Fruit fly (Drosophila melanogaster): ENCODE data around the gene Pglym87.

Pglym87 gene

dm6 chr3R:12280729-12281342 lies 48.3 kb upstream of the Pglym87 start (continued):
- TF ChIP-seq CG15696 (tag; optimal IDR thresholded peaks at IDR 0.05) (no peak), CG1647 (GFP tag; optimal IDR thresholded peaks at IDR 0.05) (no peak), CG1792 (GFP tag; optimal IDR thresholded peaks at IDR 0.05) (no peak), zen (tag; optimal IDR thresholded peaks at IDR 0.05) (no peak), CG13894 (tag; optimal IDR thresholded peaks at IDR 0.05) (no peak), gce (GFP tag; IDR thresholded peaks at IDR 0.05) (no peak; the same call in 2 of the 3 replicates), pho (GFP tag; optimal IDR thresholded peaks at IDR 0.05) (no peak), E2f2 (GFP tag; IDR thresholded peaks at IDR 0.05) (no peak), dimm (GFP tag; IDR thresholded peaks at IDR 0.05) (no peak), tll (GFP tag; optimal IDR thresholded peaks at IDR 0.05) (no peak), fd96Cb (tag; optimal IDR thresholded peaks at IDR 0.05) (no peak), inv (GFP tag; IDR thresholded peaks at IDR 0.05; ENCODE audit: partially characterized antibody) (peak; percentile 69; the same call in 1 of the 2 replicates), Fer2 (tag; optimal IDR thresholded peaks at IDR 0.05) (no peak), CG9932 (GFP tag; IDR thresholded peaks at IDR 0.05) (0 out of 2 replicates have a peak, but pooled peaks have one; percentile 8), CG11504 (tag; optimal IDR thresholded peaks at IDR 0.05) (no peak), CG7745 (tag; optimal IDR thresholded peaks at IDR 0.05) (no peak), CG2120 (GFP tag; optimal IDR thresholded peaks at IDR 0.05) (no peak), Chrac-16 (GFP tag; optimal IDR thresholded peaks at IDR 0.05) (no peak), scrt (GFP tag; optimal IDR thresholded peaks at IDR 0.05) (no peak), CG16813 (GFP tag; IDR thresholded peaks at IDR 0.05; ENCODE audit: partially characterized antibody) (peak; percentile 55; the same call in 1 of the 3 replicates), tin (GFP tag; optimal IDR thresholded peaks at IDR 0.05) (no peak), H2.0 (GFP tag; IDR thresholded peaks at IDR 0.05) (no peak), pzg (GFP tag; optimal IDR thresholded peaks at IDR 0.05) (no peak), cas (GFP tag; IDR thresholded peaks at IDR 0.05) (no peak), Atf-2 (GFP tag; optimal IDR thresholded peaks at IDR 0.05) (no peak), ab (GFP tag; optimal IDR thresholded peaks at IDR 0.05) (no peak), D (optimal IDR thresholded peaks at IDR 0.05) (peak; percentile 4), D (GFP tag; optimal IDR thresholded peaks at IDR 0.05) (no peak), bbx (GFP tag; IDR thresholded peaks at IDR 0.05; ENCODE audit: partially characterized antibody) (peak; percentile 89), CG10979 (tag; optimal IDR thresholded peaks at IDR 0.05) (no peak), D19B (GFP tag; optimal IDR thresholded peaks at IDR 0.05) (no peak), Hr78 (GFP tag; optimal IDR thresholded peaks at IDR 0.05) (peak in 1 of 2 experiments; percentile 98), HHEX (GFP tag; optimal IDR thresholded peaks at IDR 0.05) (no peak), shn (GFP tag; optimal IDR thresholded peaks at IDR 0.05) (no peak), maf-S (GFP tag; optimal IDR thresholded peaks at IDR 0.05) (no peak), CG3726 (GFP tag; IDR thresholded peaks at IDR 0.05) (no peak), CG42726 (GFP tag; IDR thresholded peaks at IDR 0.05; ENCODE audit: partially characterized antibody) (peak; percentile 76), D19A (tag; optimal IDR thresholded peaks at IDR 0.05) (no peak), tna (GFP tag; IDR thresholded peaks at IDR 0.05; ENCODE audit: partially characterized antibody) (peak; percentile 82), CG12769 (tag; optimal IDR thresholded peaks at IDR 0.05) (no peak), CG15073 (GFP tag; optimal IDR thresholded peaks at IDR 0.05) (no peak), HLH3B (GFP tag; IDR thresholded peaks at IDR 0.05) (no peak), NfI (GFP tag; optimal IDR thresholded peaks at IDR 0.05) (no peak), Drgx (GFP tag; IDR thresholded peaks at IDR 0.05) (peak; percentile 72), CG2129 (GFP tag; IDR thresholded peaks at IDR 0.05; ENCODE audit: partially characterized antibody) (no peak), hb (GFP tag; IDR thresholded peaks at IDR 0.05; ENCODE audit: partially characterized antibody) (no peak), Scr (GFP tag; IDR thresholded peaks at IDR 0.05; ENCODE audit: partially characterized antibody) (peak; percentile 70), rib (GFP tag; IDR thresholded peaks at IDR 0.05) (no peak), CG11560 (tag; IDR thresholded peaks at IDR 0.05) (no peak)
